Worm (Caenorhabditis elegans): ENCODE measurements around the gene F36H9.2.

ce11 chrV:1820749-1821148, 32.5 kb downstream of the F36H9.2 start:
- TF ChIP-seq flt-1 (GFP tag; IDR thresholded peaks at IDR 0.05) = no peak
- no peak for TF ChIP-seq cog-1 (tag; optimal IDR thresholded peaks at IDR 0.05)
- no peak for TF ChIP-seq T22C8.4 (GFP tag; IDR thresholded peaks at IDR 0.05)
- no peak for TF ChIP-seq klf-2 (GFP tag; conservative IDR thresholded peaks at IDR 0.05)
- no peak for TF ChIP-seq ztf-23 (GFP tag; IDR thresholded peaks at IDR 0.05)
- no peak for TF ChIP-seq med-1 (GFP tag; optimal IDR thresholded peaks at IDR 0.05; ENCODE audit: insufficient read depth)
